Worm (Caenorhabditis elegans): ENCODE measurements around the gene pct-1.

DNA sequence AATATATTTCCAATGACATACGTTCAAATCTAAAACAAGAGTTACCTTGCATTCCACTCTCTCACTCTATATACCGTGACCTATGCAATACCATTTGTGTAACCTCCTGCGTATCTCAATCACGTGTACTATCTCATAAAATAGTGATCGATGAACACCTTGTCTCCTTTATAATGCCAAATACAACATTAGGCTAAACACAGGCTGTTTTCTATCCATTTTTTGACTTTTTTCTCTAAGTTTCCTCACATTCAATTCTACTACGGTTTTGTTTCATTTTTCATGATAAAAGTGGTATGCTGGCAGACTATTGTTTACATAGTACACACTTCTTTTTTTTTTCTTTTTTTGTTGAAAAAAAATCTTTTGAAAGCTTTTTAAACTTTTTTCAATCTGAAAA, 30.0 kb upstream of the pct-1 start:
- TF ChIP-seq daf-12 (tag; optimal IDR thresholded peaks at IDR 0.05) = no peak
- no peak for TF ChIP-seq ceh-82 (tag; optimal IDR thresholded peaks at IDR 0.05)

Measured in whole organism, L3 larva.